Fruit fly (Drosophila melanogaster): ENCODE results near the gene Prosbeta3.

Prosbeta3 gene

DNA sequence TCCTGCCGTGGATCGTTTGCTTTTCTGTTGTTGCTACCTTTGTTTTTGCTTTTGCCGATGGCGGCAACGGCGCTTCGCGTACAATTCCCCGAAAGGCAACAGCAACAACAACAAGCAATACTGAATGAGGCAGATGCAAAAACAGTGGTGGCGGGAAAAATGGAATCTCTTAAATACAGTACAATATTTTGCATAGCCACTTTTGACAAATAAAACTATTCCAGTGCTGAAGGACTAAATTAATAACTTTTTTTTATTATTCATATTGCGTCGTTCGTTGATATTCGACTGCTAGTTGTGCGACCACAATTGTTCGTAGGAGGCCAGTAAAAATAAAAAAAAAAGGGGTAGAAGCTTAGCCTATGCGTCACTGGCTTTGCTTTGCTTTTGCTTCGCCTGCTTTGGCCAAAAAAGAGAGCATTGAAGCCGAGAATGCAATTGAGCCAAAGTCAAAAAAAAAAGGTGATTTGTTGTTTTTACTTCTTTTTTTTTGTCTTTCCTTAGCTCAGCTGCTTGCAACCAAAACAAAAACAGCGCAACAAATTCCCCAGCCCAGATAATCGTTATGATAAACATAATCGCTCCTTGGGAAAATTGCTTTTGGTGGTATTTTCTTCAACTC is 25.9 kb upstream of the Prosbeta3 start (continued):
- TF ChIP-seq tio (GFP tag; optimal IDR thresholded peaks at IDR 0.05), result peak; percentile 78
- peak; percentile 77 for TF ChIP-seq Mad (GFP tag; optimal IDR thresholded peaks at IDR 0.05)
- peak; percentile 87 for TF ChIP-seq Meics (GFP tag; optimal IDR thresholded peaks at IDR 0.05)
- TF ChIP-seq CG3726 (GFP tag; IDR thresholded peaks at IDR 0.05), result peak; percentile 85; the same call in 2 of the 3 replicates
- peak; percentile 87 for TF ChIP-seq CG9932 (GFP tag; IDR thresholded peaks at IDR 0.05)
- TF ChIP-seq CG10267 (tag; optimal IDR thresholded peaks at IDR 0.05), result peak; percentile 79
- peak; percentile 91 for TF ChIP-seq CG11456 (GFP tag; IDR thresholded peaks at IDR 0.05)
- peak; percentile 68 for TF ChIP-seq crc (GFP tag; optimal IDR thresholded peaks at IDR 0.05)
- TF ChIP-seq btn (GFP tag; optimal IDR thresholded peaks at IDR 0.05), result peak; percentile 74
- peak; percentile 87 for TF ChIP-seq CG14050 (GFP tag; IDR thresholded peaks at IDR 0.05)
- TF ChIP-seq GATAe (GFP tag; conservative IDR thresholded peaks at IDR 0.05), result peak; percentile 30; the same call in 1 of the 2 replicates
- peak; percentile 83 for TF ChIP-seq sr (GFP tag; IDR thresholded peaks at IDR 0.05)
- no peak for TF ChIP-seq Sin3A (optimal IDR thresholded peaks at IDR 0.05)
- peak; percentile 86 for TF ChIP-seq CG12219 (GFP tag; optimal IDR thresholded peaks at IDR 0.05)
- TF ChIP-seq CG4328 (GFP tag; optimal IDR thresholded peaks at IDR 0.05), result no peak
- TF ChIP-seq tap (tag; optimal IDR thresholded peaks at IDR 0.05), result peak; percentile 88
- peak; percentile 81 for TF ChIP-seq CG18619 (GFP tag; optimal IDR thresholded peaks at IDR 0.05)
- TF ChIP-seq Scr (GFP tag; IDR thresholded peaks at IDR 0.05; ENCODE audit: partially characterized antibody), result no peak
- TF ChIP-seq Mes4 (GFP tag; optimal IDR thresholded peaks at IDR 0.05), result peak; percentile 65
- peak; percentile 82 for TF ChIP-seq CG1024 (GFP tag; IDR thresholded peaks at IDR 0.05)
- peak in 1 of 2 experiments; percentile 68 for TF ChIP-seq Eip74EF (GFP tag; optimal IDR thresholded peaks at IDR 0.05)
- TF ChIP-seq Fer1 (GFP tag; optimal IDR thresholded peaks at IDR 0.05), result peak; percentile 85
- peak; percentile 45 for TF ChIP-seq CG31388 (GFP tag; optimal IDR thresholded peaks at IDR 0.05)
- peak; percentile 62; the same call in 1 of the 2 replicates for TF ChIP-seq aop (GFP tag; IDR thresholded peaks at IDR 0.05)
- TF ChIP-seq ERR (GFP tag; optimal IDR thresholded peaks at IDR 0.05), result peak; percentile 75
- no peak for TF ChIP-seq z (GFP tag; IDR thresholded peaks at IDR 0.05)
- TF ChIP-seq hth (optimal IDR thresholded peaks at IDR 0.05), result no peak
- TF ChIP-seq CG8765 (GFP tag; IDR thresholded peaks at IDR 0.05), result peak; percentile 47; the same call in 1 of the 2 replicates
- no peak for TF ChIP-seq vnd (GFP tag; IDR thresholded peaks at IDR 0.05; ENCODE audit: partially characterized antibody)
- TF ChIP-seq HLH3B (GFP tag; IDR thresholded peaks at IDR 0.05), result peak; percentile 92
- TF ChIP-seq tll (GFP tag; optimal IDR thresholded peaks at IDR 0.05), result no peak
- TF ChIP-seq CG12155 (GFP tag; optimal IDR thresholded peaks at IDR 0.05), result peak; percentile 79
- peak; percentile 90 for TF ChIP-seq Hsf (GFP tag; optimal IDR thresholded peaks at IDR 0.05)
- peak; percentile 80 for TF ChIP-seq CG9727 (GFP tag; optimal IDR thresholded peaks at IDR 0.05)
- TF ChIP-seq nau (GFP tag; optimal IDR thresholded peaks at IDR 0.05), result peak; percentile 80
- TF ChIP-seq pum (GFP tag; optimal IDR thresholded peaks at IDR 0.05), result peak; percentile 82
- peak; percentile 76 for TF ChIP-seq pb (GFP tag; optimal IDR thresholded peaks at IDR 0.05)
- peak; percentile 92 for TF ChIP-seq Aef1 (GFP tag; IDR thresholded peaks at IDR 0.05)

DNA sequence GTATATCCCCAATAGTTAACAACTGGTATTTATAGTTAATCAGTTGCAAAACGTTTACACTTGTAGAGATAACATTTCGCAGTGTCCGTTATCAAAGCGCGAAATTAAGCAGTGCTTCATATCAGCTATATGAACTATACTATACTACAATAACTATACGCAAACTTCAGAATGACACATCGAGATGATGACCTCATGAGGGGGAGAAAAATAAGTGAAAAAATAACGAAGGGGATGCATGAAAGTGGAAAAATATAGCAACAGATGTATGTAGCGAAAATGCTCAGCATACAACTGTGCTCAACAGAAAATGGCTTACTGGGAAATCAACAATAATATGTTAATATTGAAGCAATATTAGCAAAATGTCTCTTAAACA is 24.7 kb upstream of the Prosbeta3 start:
- TF ChIP-seq exex (tag; optimal IDR thresholded peaks at IDR 0.05) (peak; percentile 19), schlank (tag; optimal IDR thresholded peaks at IDR 0.05) (no peak)

All from whole organism, embryonic.